Fruit fly (Drosophila melanogaster): ENCODE measurements around the gene Myo28B1.

- no peak for TF ChIP-seq Pif1A (GFP tag; optimal IDR thresholded peaks at IDR 0.05)
- TF ChIP-seq CG17806 (tag; optimal IDR thresholded peaks at IDR 0.05): no peak
- no peak for TF ChIP-seq CG4496 (GFP tag; IDR thresholded peaks at IDR 0.05)
Observed at dm6 chr2L:7624096-7624843, 41.6 kb upstream of the Myo28B1 start.
